Worm (Caenorhabditis elegans) whole organism, midembryonic: ENCODE results near the gene C14C11.7.

ENCODE experiments used
- cog-1 ChIP-seq: sonication (generic microtip); optimal IDR thresholded peaks from 2 replicates; lab custom pipeline; 2016; ENCODE audit warnings: missing genetic modification characterization, missing compliant biosample characterization
- flt-1 ChIP-seq: fragments of 200-800 bp; sonication (Bioruptor generic); IDR thresholded peaks from 2 replicates; pipeline ENCODE4 v1.3.6; 2022; ENCODE audit warnings: missing genetic modification characterization, missing compliant biosample characterization
- klf-2 ChIP-seq: fragments of 200-800 bp; sonication (Bioruptor generic); conservative IDR thresholded peaks from 2 replicates; pipeline ENCODE4 v1.3.6; 2022; ENCODE audit warnings: missing genetic modification reagents, missing genetic modification characterization, missing compliant biosample characterization
- tab-1 ChIP-seq: fragments of 200-800 bp; sonication (Bioruptor generic); IDR thresholded peaks from 2 replicates; pipeline ENCODE4 v1.3.6; 2022; ENCODE audit warnings: missing genetic modification characterization, missing compliant biosample characterization
- ztf-23 ChIP-seq: fragments of 200-800 bp; sonication (Bioruptor generic); IDR thresholded peaks from 2 replicates; pipeline ENCODE4 v1.3.6; 2022; ENCODE audit warnings: missing genetic modification reagents, missing genetic modification characterization, missing compliant biosample characterization

- TF ChIP-seq flt-1 (no peak), cog-1 (no peak), ztf-23 (GFP tag; lab: Robert Waterston, UW) (no peak), klf-2 (GFP tag; lab: Robert Waterston, UW) (no peak), tab-1 (GFP tag; lab: Robert Waterston, UW) (no peak)
Measured at ce11 chrV:5634445-5634844, 31.4 kb downstream of the C14C11.7 start.
